Worm (Caenorhabditis elegans) whole organism, early embryonic: Measurements from ENCODE around the gene erg-28.

Experiments used
- B0310.2 ChIP-seq: sonication (generic microtip); optimal IDR thresholded peaks from 2 replicates; lab custom pipeline; 2016; ENCODE audit warnings: mild to moderate bottlenecking, missing genetic modification characterization, missing compliant biosample characterization
- F13C5.2 ChIP-seq: sonication (generic microtip); optimal IDR thresholded peaks from 2 replicates; lab custom pipeline; 2017; ENCODE audit warnings: mild to moderate bottlenecking, missing genetic modification characterization, inconsistent platforms, missing compliant biosample characterization
- aly-1 ChIP-seq: sonication (generic microtip); optimal IDR thresholded peaks from 2 replicates; lab custom pipeline; 2016; ENCODE audit warnings: missing genetic modification characterization, missing compliant biosample characterization
- ama-1 ChIP-seq: fragments of 150-350 bp; optimal IDR thresholded peaks from 2 replicates; lab custom pipeline; 2014
- ceh-13 ChIP-seq: fragments of 200-800 bp; sonication (Bioruptor generic); optimal IDR thresholded peaks from 2 replicates; lab custom pipeline; 2018; ENCODE audit warnings: mild to moderate bottlenecking, missing genetic modification characterization, missing compliant biosample characterization
- ceh-36 ChIP-seq: sonication (generic microtip); optimal IDR thresholded peaks from 2 replicates; lab custom pipeline; 2016; ENCODE audit warnings: missing genetic modification characterization, inconsistent platforms, missing compliant biosample characterization
- ets-7 ChIP-seq: sonication (generic microtip); optimal IDR thresholded peaks from 2 replicates; lab custom pipeline; 2016; ENCODE audit warnings: missing genotype, missing genetic modification characterization, missing compliant biosample characterization
- flt-1 ChIP-seq: fragments of 200-800 bp; sonication (Bioruptor generic); IDR thresholded peaks from 2 replicates; pipeline ENCODE4 v1.3.6; 2022; ENCODE audit warnings: missing genetic modification characterization, missing compliant biosample characterization
- hmbx-1 ChIP-seq: sonication (generic microtip); optimal IDR thresholded peaks from 2 replicates; lab custom pipeline; 2016; ENCODE audit warnings: mild to moderate bottlenecking, missing genetic modification characterization, missing compliant biosample characterization
- hmg-4 ChIP-seq: fragments of 200-800 bp; sonication (Bioruptor generic); optimal IDR thresholded peaks from 2 replicates; lab custom pipeline; 2018; ENCODE audit warnings: mild to moderate bottlenecking, missing genetic modification characterization, missing compliant biosample characterization
- pes-1 ChIP-seq: fragments of 200-800 bp; sonication (Bioruptor generic); IDR thresholded peaks from 2 replicates; pipeline ENCODE4 v1.3.6; 2022; ENCODE audit warnings: missing genetic modification reagents, missing genetic modification characterization, missing compliant biosample characterization
- scrt-1 ChIP-seq: fragments of 200-800 bp; sonication (Bioruptor generic); IDR thresholded peaks from 2 replicates; pipeline ENCODE4 v1.3.6; 2022; ENCODE audit warnings: missing genetic modification characterization, missing compliant biosample characterization
- tbx-11 ChIP-seq: fragments of 200-800 bp; sonication (Bioruptor generic); IDR thresholded peaks from 2 replicates; pipeline ENCODE4 v1.3.6; 2022; ENCODE audit warnings: missing genetic modification characterization, missing compliant biosample characterization
- tbx-37 ChIP-seq: fragments of 200-800 bp; sonication (Bioruptor generic); conservative IDR thresholded peaks from 2 replicates; pipeline ENCODE4 v1.3.6; 2022; ENCODE audit warnings: missing genetic modification reagents, missing genetic modification characterization, missing compliant biosample characterization

DNA sequence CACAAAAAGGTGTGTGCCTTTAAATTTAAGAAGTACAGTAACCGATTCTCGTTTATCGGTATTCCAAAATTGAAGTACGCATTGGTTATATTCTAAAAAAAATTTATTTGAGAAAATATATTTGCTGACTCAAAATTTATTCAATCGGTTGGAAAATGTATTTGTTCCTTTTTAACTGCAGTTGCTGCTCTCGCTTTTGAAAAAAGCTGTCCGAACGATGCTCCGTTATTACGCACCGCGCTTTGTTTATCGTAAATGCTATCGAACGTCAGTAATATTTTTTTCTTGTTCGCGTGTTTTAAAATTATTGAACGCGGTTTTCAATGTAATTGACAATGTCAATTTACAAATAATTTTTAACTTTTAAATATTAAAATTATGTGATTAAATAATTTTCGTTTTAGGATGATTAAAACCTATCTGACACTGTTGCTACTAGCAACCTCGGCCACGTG is 46.9 kb upstream of the erg-28 start, which contains the start of gene sel-1:
- TF ChIP-seq aly-1 (tag; lab: Kevin White, UChicago): no peak
- TF ChIP-seq ama-1: no peak
- no peak for TF ChIP-seq scrt-1 (GFP tag; lab: Robert Waterston, UW)
- no peak for TF ChIP-seq hmbx-1 (tag; lab: Kevin White, UChicago)
- TF ChIP-seq hmg-4 (GFP tag; lab: Kevin White, UChicago): no peak
- TF ChIP-seq ets-7 (tag; lab: Kevin White, UChicago): no peak
- TF ChIP-seq flt-1: no peak
- no peak for TF ChIP-seq tbx-11 (GFP tag; lab: Robert Waterston, UW)
- no peak for TF ChIP-seq ceh-36 (tag; lab: Kevin White, UChicago)
- TF ChIP-seq pes-1 (GFP tag; lab: Robert Waterston, UW): no peak
- TF ChIP-seq B0310.2: no peak
- TF ChIP-seq tbx-37 (GFP tag; lab: Robert Waterston, UW): no peak
- TF ChIP-seq F13C5.2 (tag; lab: Kevin White, UChicago): no peak
- no peak for TF ChIP-seq ceh-13 (GFP tag; lab: Kevin White, UChicago)
